Fruit fly (Drosophila melanogaster): ENCODE measurements around the gene TfIIB.

Gene TfIIB

dm6 chr2L:10474268-10474678 lies 43.1 kb downstream of the TfIIB start, which contains the start of gene RluA-1 (continued):
- TF ChIP-seq CG6813 (GFP tag; optimal IDR thresholded peaks at IDR 0.05) (peak; percentile 99), crc (GFP tag; optimal IDR thresholded peaks at IDR 0.05) (peak; percentile 38), shn (GFP tag; optimal IDR thresholded peaks at IDR 0.05) (peak; percentile 84), bowl (GFP tag; IDR thresholded peaks at IDR 0.05) (peak; percentile 99), chif (GFP tag; optimal IDR thresholded peaks at IDR 0.05) (peak; percentile 95 to 97), lbe (GFP tag; optimal IDR thresholded peaks at IDR 0.05) (peak; percentile 87), crol (GFP tag; IDR thresholded peaks at IDR 0.05) (peak; percentile 70), CG10147 (GFP tag; optimal IDR thresholded peaks at IDR 0.05) (peak; percentile 98), dan (GFP tag; IDR thresholded peaks at IDR 0.05) (peak; percentile 97), ATbp (GFP tag; optimal IDR thresholded peaks at IDR 0.05) (peak; percentile 100), Mad (GFP tag; optimal IDR thresholded peaks at IDR 0.05) (peak; percentile 98), jumu (GFP tag; optimal IDR thresholded peaks at IDR 0.05) (peak; percentile 84), Xbp1 (GFP tag; optimal IDR thresholded peaks at IDR 0.05) (peak; percentile 99), CG8281 (tag; optimal IDR thresholded peaks at IDR 0.05) (peak; percentile 97), ems (GFP tag; optimal IDR thresholded peaks at IDR 0.05) (peak; percentile 96), dmrt99B (tag; optimal IDR thresholded peaks at IDR 0.05) (peak; percentile 99), CG3995 (GFP tag; optimal IDR thresholded peaks at IDR 0.05) (peak; percentile 66), ato (GFP tag; IDR thresholded peaks at IDR 0.05; ENCODE audit: partially characterized antibody) (peak; percentile 65), CG31441 (GFP tag; IDR thresholded peaks at IDR 0.05) (peak; percentile 99), Dll (GFP tag; IDR thresholded peaks at IDR 0.05; ENCODE audit: partially characterized antibody) (peak; percentile 61; the same call in 3 of the 4 replicates), CG10654 (GFP tag; optimal IDR thresholded peaks at IDR 0.05) (peak; percentile 98), CG4730 (GFP tag; IDR thresholded peaks at IDR 0.05) (peak; percentile 99), pan (optimal IDR thresholded peaks at IDR 0.05) (no peak), pan (GFP tag; optimal IDR thresholded peaks at IDR 0.05 in 1 of 2, IDR thresholded peaks at IDR 0.05 in 1 of 2) (peak in 1 of 2 experiments; percentile 100), unc-4 (GFP tag; IDR thresholded peaks at IDR 0.05; ENCODE audit: partially characterized antibody) (peak; percentile 52; the same call in 1 of the 2 replicates), CHES-1-like (GFP tag; optimal IDR thresholded peaks at IDR 0.05) (peak; percentile 89), stc (GFP tag; IDR thresholded peaks at IDR 0.05) (peak; percentile 100), CG11696 (GFP tag; IDR thresholded peaks at IDR 0.05) (peak; percentile 98), HLH3B (GFP tag; IDR thresholded peaks at IDR 0.05) (peak; percentile 92), CG4617 (GFP tag; optimal IDR thresholded peaks at IDR 0.05; ENCODE audit: borderline replicate concordance) (peak; percentile 99), slou (GFP tag; optimal IDR thresholded peaks at IDR 0.05) (peak; percentile 95), Rfx (GFP tag; IDR thresholded peaks at IDR 0.05) (peak; percentile 99), vnd (GFP tag; IDR thresholded peaks at IDR 0.05; ENCODE audit: partially characterized antibody) (no peak; the same call in 1 of the 3 replicates), CG8359 (GFP tag; optimal IDR thresholded peaks at IDR 0.05; ENCODE audit: borderline replicate concordance) (peak; percentile 96), corto (GFP tag; optimal IDR thresholded peaks at IDR 0.05) (peak; percentile 60), CG7357 (GFP tag; IDR thresholded peaks at IDR 0.05) (peak; percentile 97), z (GFP tag; IDR thresholded peaks at IDR 0.05) (peak; percentile 86), Doc2 (GFP tag; IDR thresholded peaks at IDR 0.05) (peak; percentile 95), ase (GFP tag; IDR thresholded peaks at IDR 0.05) (peak; percentile 99), vvl (GFP tag; IDR thresholded peaks at IDR 0.05) (peak; percentile 100), Oaz (GFP tag; IDR thresholded peaks at IDR 0.05) (peak; percentile 97), cato (GFP tag; optimal IDR thresholded peaks at IDR 0.05; ENCODE audit: borderline replicate concordance) (peak; percentile 99), CG3407 (GFP tag; optimal IDR thresholded peaks at IDR 0.05) (peak; percentile 99), CG4424 (GFP tag; optimal IDR thresholded peaks at IDR 0.05) (peak; percentile 99), Neu2 (GFP tag; optimal IDR thresholded peaks at IDR 0.05; ENCODE audit: borderline replicate concordance) (no peak), CG8388 (GFP tag; optimal IDR thresholded peaks at IDR 0.05) (peak; percentile 99), twi (tag; optimal IDR thresholded peaks at IDR 0.05) (peak; percentile 99), tx (GFP tag; optimal IDR thresholded peaks at IDR 0.05) (peak; percentile 92), CG11085 (GFP tag; IDR thresholded peaks at IDR 0.05) (peak; percentile 98), Bteb2 (GFP tag; optimal IDR thresholded peaks at IDR 0.05) (peak; percentile 96), CG13624 (GFP tag; optimal IDR thresholded peaks at IDR 0.05) (peak; percentile 92)
